Worm (Caenorhabditis elegans) whole organism, L2 larva: ENCODE data around the gene hpx-2.

Experiments used
- elt-3 ChIP-seq: sonication (generic microtip); optimal IDR thresholded peaks from 2 replicates; lab custom pipeline; 2017; ENCODE audit warnings: missing biosample characterization, missing genetic modification characterization
- snpc-4 ChIP-seq: fragments of 150-350 bp; optimal IDR thresholded peaks from 2 replicates; lab custom pipeline; 2014; ENCODE audit warnings: missing biosample characterization, missing genetic modification characterization

DNA sequence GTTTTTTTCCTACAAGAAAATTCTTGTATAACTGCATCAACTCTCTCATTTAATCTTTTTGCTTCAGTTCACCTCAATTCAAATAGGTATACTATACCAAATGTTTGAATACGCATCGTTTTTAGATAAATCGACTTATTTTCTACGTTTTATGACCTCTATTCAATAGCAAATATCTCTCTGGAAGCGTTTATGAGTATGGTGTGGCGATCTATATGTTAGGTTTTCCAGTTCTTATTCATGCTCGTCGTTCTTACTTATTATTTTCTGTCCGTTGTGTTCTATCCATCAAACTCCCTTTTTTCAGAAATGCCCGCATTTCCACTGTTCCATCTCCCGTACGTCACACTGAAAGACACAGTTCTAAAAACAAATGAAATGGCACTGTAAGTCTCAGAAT is 30.3 kb downstream of the hpx-2 start, which contains the start of gene T22G5.3:
- TF ChIP-seq snpc-4 (tag; lab: Kevin White, UChicago), result no peak
- TF ChIP-seq elt-3 (tag; lab: Kevin White, UChicago), result no peak
